Worm (Caenorhabditis elegans): ENCODE results near the gene trpp-12.

DNA sequence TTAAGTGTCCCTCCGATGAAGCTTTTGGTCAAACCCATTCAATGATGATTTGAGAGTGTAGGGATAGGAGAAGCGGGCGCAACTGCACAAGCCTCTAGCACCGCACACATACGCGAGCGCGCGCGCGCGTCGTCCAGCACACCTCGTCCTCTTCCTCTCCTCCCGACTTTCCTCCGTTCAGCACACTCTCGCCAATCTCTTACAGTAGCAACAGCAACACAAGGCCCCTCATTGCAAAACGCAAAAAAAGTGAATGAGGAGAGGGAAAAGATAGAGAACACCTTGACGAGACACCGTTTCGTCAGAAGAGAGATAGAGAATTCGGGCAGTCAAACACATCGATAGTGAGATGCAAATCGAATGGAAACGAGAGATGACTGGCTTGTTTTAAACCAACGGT is 23.0 kb downstream of the trpp-12 start:
- TF ChIP-seq nhr-237 (tag; optimal IDR thresholded peaks at IDR 0.05) = no peak
- TF ChIP-seq mab-5 (tag; optimal IDR thresholded peaks at IDR 0.05) = no peak
- TF ChIP-seq lsy-2 (tag; optimal IDR thresholded peaks at IDR 0.05) = peak; percentile 9 to 44
- no peak for TF ChIP-seq lin-11 (tag; optimal IDR thresholded peaks at IDR 0.05)
- TF ChIP-seq unc-62 (GFP tag; optimal IDR thresholded peaks at IDR 0.05) = no peak
- TF ChIP-seq mdl-1 (tag; optimal IDR thresholded peaks at IDR 0.05) = no peak
- TF ChIP-seq R02D3.7 (tag; optimal IDR thresholded peaks at IDR 0.05) = no peak
- TF ChIP-seq egl-27 (tag; optimal IDR thresholded peaks at IDR 0.05) = peak; percentile 19
- peak; percentile 7 for TF ChIP-seq ceh-16 (tag; optimal IDR thresholded peaks at IDR 0.05)
- TF ChIP-seq ztf-11 (tag; optimal IDR thresholded peaks at IDR 0.05) = no peak

Measured in whole organism, L2 larva.